Worm (Caenorhabditis elegans) whole organism, L3 larva: Measurements from ENCODE around the gene gldi-5.

Experiments
- elt-3 ChIP-seq, 3 experiments: fragments of 150-350 bp in 1 of 3; sonication (generic microtip) in 2 of 3; optimal IDR thresholded peaks; 2 replicates in 2 of 3; 4 replicates in 1 of 3; lab custom pipeline; 2014 to 2017; ENCODE audit warnings: missing biosample characterization in 3 of 3, missing genetic modification characterization in 3 of 3
- nhr-28 ChIP-seq: fragments of 150-350 bp; optimal IDR thresholded peaks from 2 replicates; lab custom pipeline; 2014; ENCODE audit warnings: missing biosample characterization, missing genetic modification characterization
- zag-1 ChIP-seq: fragments of 150-350 bp; optimal IDR thresholded peaks from 2 replicates; lab custom pipeline; 2014; ENCODE audit warnings: missing biosample characterization, missing genetic modification characterization
- ztf-4 ChIP-seq: fragments of 150-350 bp; optimal IDR thresholded peaks from 2 replicates; lab custom pipeline; 2014; ENCODE audit warnings: missing biosample characterization, missing genetic modification characterization

gldi-5 gene

ce11 chrIII:3675480-3675879, 50.8 kb downstream of the gldi-5 start:
- TF ChIP-seq ztf-4 (tag; lab: Kevin White, UChicago) = no peak
- no peak for TF ChIP-seq zag-1 (tag; lab: Kevin White, UChicago)
- TF ChIP-seq elt-3 (tag; optimal IDR thresholded peaks at IDR 0.05; lab: Kevin White, UChicago) = no peak
- no peak for TF ChIP-seq nhr-28
